Fruit fly (Drosophila melanogaster) whole organism, adult: ENCODE results near the gene CG3630.

Experiments used
- CG12768 ChIP-seq: fragments of 200-800 bp; sonication (Bioruptor generic); optimal IDR thresholded peaks from 2 replicates; lab custom pipeline; 2017; ENCODE audit warnings: missing biosample characterization, missing genetic modification characterization, mild to moderate bottlenecking, moderate library complexity, missing genetic modification reagents
- CG7045 ChIP-seq: fragments of 200-800 bp; sonication (Bioruptor generic); optimal IDR thresholded peaks from 2 replicates; lab custom pipeline; 2017; ENCODE audit warnings: missing biosample characterization, mild to moderate bottlenecking, missing genetic modification characterization
- Clk ChIP-seq: fragments of 200-800 bp; sonication (Bioruptor generic); optimal IDR thresholded peaks from 2 replicates; lab custom pipeline; 2017; ENCODE audit warnings: missing biosample characterization, missing genetic modification characterization
- kay ChIP-seq: fragments of 200-800 bp; sonication (Bioruptor generic); peaks from one replicate; lab custom pipeline; 2016; ENCODE audit warnings: missing biosample characterization, missing genetic modification characterization, borderline replicate concordance
- ovo ChIP-seq: fragments of 200-800 bp; sonication (Bioruptor generic); optimal IDR thresholded peaks from 2 replicates; lab custom pipeline; 2016; ENCODE audit warnings: missing biosample characterization, missing genetic modification characterization
- pad ChIP-seq: fragments of 200-800 bp; sonication (Bioruptor generic); optimal IDR thresholded peaks from 3 replicates; lab custom pipeline; 2017; ENCODE audit warnings: missing biosample characterization, missing genetic modification characterization, mild to moderate bottlenecking, moderate library complexity, missing genetic modification reagents
- toe ChIP-seq: fragments of 200-800 bp; sonication (Bioruptor generic); optimal IDR thresholded peaks from 2 replicates; lab custom pipeline; 2016; ENCODE audit warnings: missing biosample characterization, missing genetic modification characterization

- TF ChIP-seq CG7045 (GFP tag; lab: Kevin White, UChicago): no peak
- no peak for TF ChIP-seq kay (GFP tag; lab: Kevin White, UChicago)
- TF ChIP-seq toe (GFP tag; lab: Kevin White, UChicago): no peak
- no peak for TF ChIP-seq Clk (GFP tag; lab: Kevin White, UChicago)
- TF ChIP-seq ovo (GFP tag; lab: Kevin White, UChicago): no peak
- TF ChIP-seq pad (GFP tag; lab: Kevin White, UChicago): no peak
- TF ChIP-seq CG12768 (GFP tag; lab: Kevin White, UChicago): no peak
Observed at dm6 chrX:2203766-2204165, 41.8 kb downstream of the CG3630 start, which contains the start of gene FarO.
